Worm (Caenorhabditis elegans) whole organism, L4 larva: ENCODE data around the gene C17H12.12.

ENCODE experiments used
- D1046.2 ChIP-seq: fragments of 200-800 bp; sonication (Bioruptor generic); IDR thresholded peaks from 2 replicates; pipeline ENCODE4 v1.3.6; 2022; ENCODE audit warnings: missing genetic modification characterization, missing compliant biosample characterization
- F10B5.3 ChIP-seq: sonication (generic microtip); optimal IDR thresholded peaks from 2 replicates; lab custom pipeline; 2016; ENCODE audit warnings: mild to moderate bottlenecking, missing genetic modification characterization, missing compliant biosample characterization
- F37D6.2 ChIP-seq: sonication (generic microtip); optimal IDR thresholded peaks from 2 replicates; lab custom pipeline; 2016; ENCODE audit warnings: mild to moderate bottlenecking, missing genetic modification characterization, missing compliant biosample characterization
- F44E2.7 ChIP-seq: fragments of 200-800 bp; sonication (Bioruptor generic); IDR thresholded peaks from 2 replicates; pipeline ENCODE4 v2.1.2; 2022; ENCODE audit warnings: missing genetic modification characterization, missing compliant biosample characterization
- T20F7.1 ChIP-seq: fragments of 200-800 bp; sonication (Bioruptor generic); optimal IDR thresholded peaks from 2 replicates; lab custom pipeline; 2018; ENCODE audit warnings: mild to moderate bottlenecking, missing genetic modification characterization, missing compliant biosample characterization
- T26A8.4 ChIP-seq: fragments of 200-800 bp; sonication (Bioruptor generic); IDR thresholded peaks from 2 replicates; pipeline ENCODE4 v1.3.6; 2022; ENCODE audit warnings: missing genetic modification characterization, missing compliant biosample characterization
- Y105C5A.15 ChIP-seq: fragments of 200-800 bp; sonication (Bioruptor generic); IDR thresholded peaks from 2 replicates; pipeline ENCODE4 v1.3.6; 2022; ENCODE audit warnings: missing genetic modification characterization, missing compliant biosample characterization
- Y48G9A.11 ChIP-seq: fragments of 200-800 bp; sonication (Bioruptor generic); IDR thresholded peaks from 2 replicates; pipeline ENCODE4 v1.3.6; 2022; ENCODE audit warnings: missing genetic modification reagents, missing genetic modification characterization, missing compliant biosample characterization
- ceh-32 ChIP-seq: sonication (generic microtip); optimal IDR thresholded peaks from 2 replicates; lab custom pipeline; 2016; ENCODE audit warnings: mild to moderate bottlenecking, missing genetic modification characterization, missing compliant biosample characterization; ENCODE audit not compliant: poor library complexity
- ceh-44 ChIP-seq: fragments of 200-800 bp; sonication (Bioruptor generic); IDR thresholded peaks from 2 replicates; pipeline ENCODE4 v1.3.6; 2022; ENCODE audit warnings: missing genetic modification reagents, missing genetic modification characterization, missing compliant biosample characterization
- ceh-62 ChIP-seq: sonication (generic microtip); optimal IDR thresholded peaks from 2 replicates; lab custom pipeline; 2017; ENCODE audit warnings: missing biosample characterization, missing genetic modification characterization
- ces-1 ChIP-seq: fragments of 150-350 bp; sonication (generic microtip); optimal IDR thresholded peaks from 4 replicates; lab custom pipeline; 2014; ENCODE audit warnings: missing biosample characterization, missing genetic modification reagents, missing genetic modification characterization
- cey-2 ChIP-seq: sonication (generic microtip); optimal IDR thresholded peaks from 3 replicates; lab custom pipeline; 2017; ENCODE audit warnings: missing genetic modification characterization, mild to moderate bottlenecking, missing compliant biosample characterization, antibody characterized with exemption, borderline replicate concordance; ENCODE audit not compliant: insufficient read depth
- ctbp-1 ChIP-seq: fragments of 200-800 bp; sonication (Bioruptor generic); IDR thresholded peaks from 2 replicates; pipeline ENCODE4 v1.3.6; 2022; ENCODE audit warnings: missing genetic modification reagents, missing genetic modification characterization, missing compliant biosample characterization
- daf-16 ChIP-seq, 3 experiments: sonication (generic microtip); optimal IDR thresholded peaks; 2 replicates each; lab custom pipeline; 2016 to 2017; ENCODE audit warnings: missing genetic modification characterization in 3 of 3, missing genetic modification reagents in 3 of 3, mild to moderate bottlenecking in 2 of 3, missing compliant biosample characterization in 2 of 3, missing biosample characterization in 1 of 3, moderate library complexity in 1 of 3
- dmd-8 ChIP-seq: fragments of 200-800 bp; sonication (Bioruptor generic); IDR thresholded peaks from 2 replicates; pipeline ENCODE4 v1.3.6; 2022; ENCODE audit warnings: missing genetic modification characterization, missing compliant biosample characterization
- dmd-9 ChIP-seq: fragments of 200-800 bp; sonication (Bioruptor generic); IDR thresholded peaks from 2 replicates; pipeline ENCODE4 v1.3.6; 2022; ENCODE audit warnings: missing genetic modification reagents, missing genetic modification characterization, missing compliant biosample characterization
- dve-1 ChIP-seq: sonication (generic microtip); optimal IDR thresholded peaks from 2 replicates; lab custom pipeline; 2017; ENCODE audit warnings: antibody characterized with exemption, mild to moderate bottlenecking, missing genetic modification characterization, missing compliant biosample characterization; ENCODE audit not compliant: insufficient read depth
- egl-27 ChIP-seq: sonication (generic microtip); optimal IDR thresholded peaks from 3 replicates; lab custom pipeline; 2017; ENCODE audit warnings: missing biosample characterization, missing genetic modification reagents, missing genetic modification characterization
- egl-43 ChIP-seq: fragments of 200-800 bp; sonication (Bioruptor generic); IDR thresholded peaks from 2 replicates; pipeline ENCODE4 v1.3.6; 2022; ENCODE audit warnings: missing genetic modification reagents, missing genetic modification characterization, missing compliant biosample characterization
- hmg-1.1 ChIP-seq: fragments of 200-800 bp; sonication (Bioruptor generic); IDR thresholded peaks from 2 replicates; pipeline ENCODE4 v1.3.6; 2022; ENCODE audit warnings: missing genetic modification reagents, missing genetic modification characterization, missing compliant biosample characterization
- lin-38 ChIP-seq: fragments of 200-800 bp; sonication (Bioruptor generic); IDR thresholded peaks from 2 replicates; pipeline ENCODE4 v1.3.6; 2022; ENCODE audit warnings: missing genetic modification reagents, missing genetic modification characterization, missing compliant biosample characterization
- lir-3 ChIP-seq: sonication (generic microtip); optimal IDR thresholded peaks from 2 replicates; lab custom pipeline; 2016; ENCODE audit warnings: mild to moderate bottlenecking, missing genetic modification characterization, missing compliant biosample characterization
- madf-5 ChIP-seq, 2 experiments: fragments of 200-800 bp; sonication (Bioruptor generic); IDR thresholded peaks; 2 replicates each; pipeline ENCODE4 v1.3.6; 2022; ENCODE audit warnings: missing compliant biosample characterization in 2 of 2, missing genetic modification characterization in 2 of 2
- madf-9 ChIP-seq: fragments of 200-800 bp; sonication (Bioruptor generic); conservative IDR thresholded peaks from 2 replicates; pipeline ENCODE4 v1.3.6; 2022; ENCODE audit warnings: missing genetic modification reagents, missing genetic modification characterization, missing compliant biosample characterization
- mdl-1 ChIP-seq, 2 experiments: fragments of 150-350 bp in 1 of 2; sonication (generic microtip) in 1 of 2; optimal IDR thresholded peaks; 2 replicates each; lab custom pipeline; 2014 to 2017; ENCODE audit warnings: missing biosample characterization in 2 of 2, missing genetic modification characterization in 2 of 2
- mdt-29 ChIP-seq: fragments of 200-800 bp; sonication (Bioruptor generic); IDR thresholded peaks from 2 replicates; pipeline ENCODE4 v1.3.6; 2022; ENCODE audit warnings: missing genetic modification reagents, missing genetic modification characterization, missing compliant biosample characterization
- mep-1 ChIP-seq: fragments of 150-350 bp; sonication (generic microtip); optimal IDR thresholded peaks from 3 replicates; lab custom pipeline; 2014; ENCODE audit warnings: missing biosample characterization, missing genetic modification characterization
- mes-2 ChIP-seq: sonication (generic microtip); optimal IDR thresholded peaks from 2 replicates; lab custom pipeline; 2016; ENCODE audit warnings: missing genotype, mild to moderate bottlenecking, missing genetic modification characterization, missing compliant biosample characterization; ENCODE audit not compliant: poor library complexity, severe bottlenecking
- nhr-10 ChIP-seq: fragments of 150-350 bp; optimal IDR thresholded peaks from 2 replicates; lab custom pipeline; 2014; ENCODE audit warnings: missing biosample characterization, missing genetic modification characterization
- nhr-102 ChIP-seq: sonication (generic microtip); optimal IDR thresholded peaks from 2 replicates; lab custom pipeline; 2016; ENCODE audit warnings: mild to moderate bottlenecking, missing genetic modification characterization, moderate library complexity, missing compliant biosample characterization
- nhr-11 ChIP-seq: fragments of 150-350 bp; optimal IDR thresholded peaks from 2 replicates; lab custom pipeline; 2014; ENCODE audit warnings: missing biosample characterization, missing genetic modification characterization
- nhr-237 ChIP-seq: sonication (generic microtip); optimal IDR thresholded peaks from 2 replicates; lab custom pipeline; 2017; ENCODE audit warnings: missing biosample characterization, missing genetic modification characterization
- nhr-28 ChIP-seq: fragments of 150-350 bp; optimal IDR thresholded peaks from 2 replicates; lab custom pipeline; 2014; ENCODE audit warnings: missing biosample characterization, missing genetic modification characterization
- nhr-6 ChIP-seq: fragments of 150-350 bp; optimal IDR thresholded peaks from 2 replicates; lab custom pipeline; 2014; ENCODE audit warnings: missing biosample characterization, missing genetic modification characterization
- php-3 ChIP-seq: fragments of 200-800 bp; sonication (Bioruptor generic); IDR thresholded peaks from 2 replicates; pipeline ENCODE4 v1.3.6; 2022; ENCODE audit warnings: missing genetic modification reagents, missing genetic modification characterization, missing compliant biosample characterization
- pqm-1 ChIP-seq: sonication (generic microtip); optimal IDR thresholded peaks from 2 replicates; lab custom pipeline; 2017; ENCODE audit warnings: missing biosample characterization, missing genetic modification characterization
- saeg-2 ChIP-seq: fragments of 200-800 bp; sonication (Bioruptor generic); IDR thresholded peaks from 2 replicates; pipeline ENCODE4 v1.3.6; 2022; ENCODE audit warnings: missing genetic modification reagents, missing genetic modification characterization, missing compliant biosample characterization
- sdz-12 ChIP-seq: fragments of 200-800 bp; sonication (Bioruptor generic); optimal IDR thresholded peaks from 2 replicates; lab custom pipeline; 2018; ENCODE audit warnings: mild to moderate bottlenecking, missing genetic modification characterization, missing compliant biosample characterization
- set-16 ChIP-seq: fragments of 200-800 bp; sonication (Bioruptor generic); IDR thresholded peaks from 2 replicates; pipeline ENCODE4 v1.3.6; 2022; ENCODE audit warnings: missing genetic modification reagents, missing genetic modification characterization, missing compliant biosample characterization
- skn-1 ChIP-seq: fragments of 150-350 bp; optimal IDR thresholded peaks from 2 replicates; lab custom pipeline; 2014; ENCODE audit warnings: missing biosample characterization, missing genetic modification characterization
- snpc-4 ChIP-seq: fragments of 150-350 bp; optimal IDR thresholded peaks from 2 replicates; lab custom pipeline; 2014; ENCODE audit warnings: missing biosample characterization, missing genetic modification characterization
- spr-1 ChIP-seq: sonication (generic microtip); optimal IDR thresholded peaks from 2 replicates; lab custom pipeline; 2016; ENCODE audit warnings: mild to moderate bottlenecking, missing genetic modification characterization, missing compliant biosample characterization
- spr-3 ChIP-seq: fragments of 200-800 bp; sonication (Bioruptor generic); optimal IDR thresholded peaks from 2 replicates; lab custom pipeline; 2018; ENCODE audit warnings: mild to moderate bottlenecking, missing genetic modification characterization, missing compliant biosample characterization
- tag-97 ChIP-seq: fragments of 200-800 bp; sonication (Bioruptor generic); IDR thresholded peaks from 2 replicates; pipeline ENCODE4 v1.3.6; 2022; ENCODE audit warnings: missing genetic modification characterization, missing compliant biosample characterization
- tra-1 ChIP-seq: fragments of 200-800 bp; sonication (Bioruptor generic); IDR thresholded peaks from 2 replicates; pipeline ENCODE4 v1.3.6; 2022; ENCODE audit warnings: missing genetic modification reagents, missing genetic modification characterization, missing compliant biosample characterization
- unc-39 ChIP-seq: sonication (generic microtip); optimal IDR thresholded peaks from 2 replicates; lab custom pipeline; 2017; ENCODE audit warnings: missing biosample characterization, missing genetic modification characterization
- zfp-2 ChIP-seq: sonication (generic microtip); optimal IDR thresholded peaks from 2 replicates; lab custom pipeline; 2016; ENCODE audit warnings: mild to moderate bottlenecking, missing genetic modification characterization, missing compliant biosample characterization
- zip-11 ChIP-seq: fragments of 200-800 bp; sonication (Bioruptor generic); IDR thresholded peaks from 2 replicates; pipeline ENCODE4 v1.3.6; 2022; ENCODE audit warnings: missing genetic modification characterization, missing compliant biosample characterization

C17H12.12 gene

ce11 chrIV:6817554-6817953 lies 21.8 kb downstream of the C17H12.12 start, which contains the start of gene C17H12.5:
Gene C17H12.5, minus strand, starts transcription at chrIV:6817654.
- no peak for TF ChIP-seq F10B5.3
- TF ChIP-seq egl-27 (tag; lab: Kevin White, UChicago), result no peak
- no peak for TF ChIP-seq snpc-4 (tag; lab: Kevin White, UChicago)
- no peak for TF ChIP-seq mdl-1 (tag; optimal IDR thresholded peaks at IDR 0.05; lab: Kevin White, UChicago)
- no peak for TF ChIP-seq ceh-44 (GFP tag; lab: Robert Waterston, UW)
- no peak for TF ChIP-seq Y105C5A.15 (GFP tag; lab: Robert Waterston, UW)
- no peak for TF ChIP-seq nhr-11 (tag; lab: Kevin White, UChicago)
- no peak for TF ChIP-seq tra-1 (GFP tag; lab: Robert Waterston, UW)
- no peak for TF ChIP-seq dve-1 (tag; lab: Kevin White, UChicago)
- no peak for TF ChIP-seq dmd-8 (GFP tag; lab: Robert Waterston, UW)
- TF ChIP-seq nhr-10 (tag; lab: Kevin White, UChicago), result no peak
- no peak for TF ChIP-seq mdt-29 (GFP tag; lab: Robert Waterston, UW)
- TF ChIP-seq madf-5 (GFP tag; IDR thresholded peaks at IDR 0.05; lab: Robert Waterston, UW), result no peak
- no peak for TF ChIP-seq mes-2 (tag; lab: Kevin White, UChicago)
- no peak for TF ChIP-seq F44E2.7 (GFP tag; lab: Robert Waterston, UW)
- no peak for TF ChIP-seq ctbp-1 (GFP tag; lab: Robert Waterston, UW)
- no peak for TF ChIP-seq ces-1
- no peak for TF ChIP-seq nhr-6 (tag; lab: Kevin White, UChicago)
- no peak for TF ChIP-seq unc-39 (tag; lab: Kevin White, UChicago)
- no peak for TF ChIP-seq F37D6.2 (tag; lab: Kevin White, UChicago)

ce11 chrIV:6818369-6818768 lies 22.6 kb downstream of the C17H12.12 start, which contains the start of gene C17H12.8:
Gene C17H12.8, plus strand, starts transcription at chrIV:6818703.
- TF ChIP-seq madf-9 (GFP tag; lab: Robert Waterston, UW), result no peak
- TF ChIP-seq cey-2 (tag; lab: Kevin White, UChicago), result no peak
- no peak for TF ChIP-seq mdl-1 (tag; optimal IDR thresholded peaks at IDR 0.05; lab: Kevin White, UChicago)
- TF ChIP-seq D1046.2 (GFP tag; lab: Robert Waterston, UW), result no peak
- TF ChIP-seq skn-1 (tag; lab: Kevin White, UChicago), result no peak
- peak; percentile 74 for TF ChIP-seq dve-1 (tag; lab: Kevin White, UChicago)
- TF ChIP-seq zfp-2, result no peak
- no peak for TF ChIP-seq zip-11
- TF ChIP-seq mep-1 (tag; lab: Kevin White, UChicago), result no peak
- TF ChIP-seq lir-3 (tag; lab: Kevin White, UChicago), result no peak
- TF ChIP-seq T20F7.1, result no peak
- TF ChIP-seq pqm-1, result peak; percentile 55
- TF ChIP-seq nhr-237 (tag; lab: Kevin White, UChicago), result no peak
- TF ChIP-seq saeg-2 (GFP tag; lab: Robert Waterston, UW), result no peak
- TF ChIP-seq spr-3 (GFP tag; lab: Kevin White, UChicago), result no peak
- no peak for TF ChIP-seq set-16 (GFP tag; lab: Robert Waterston, UW)
- TF ChIP-seq egl-43, result no peak
- no peak for TF ChIP-seq Y48G9A.11
- TF ChIP-seq nhr-28 (tag; lab: Kevin White, UChicago), result peak; percentile 4
- TF ChIP-seq ceh-32 (tag; lab: Kevin White, UChicago), result no peak
- no peak for TF ChIP-seq nhr-11 (tag; lab: Kevin White, UChicago)
- no peak for TF ChIP-seq ceh-62 (tag; lab: Kevin White, UChicago)
- no peak for TF ChIP-seq sdz-12 (GFP tag; lab: Kevin White, UChicago)
- no peak for TF ChIP-seq lin-38
- no peak for TF ChIP-seq nhr-10 (tag; lab: Kevin White, UChicago)
- peak; percentile 54; the same call in 1 of the 2 replicates for TF ChIP-seq php-3 (GFP tag; lab: Robert Waterston, UW)
- TF ChIP-seq hmg-1.1 (GFP tag; lab: Robert Waterston, UW), result no peak
- TF ChIP-seq T26A8.4, result no peak
- no peak for TF ChIP-seq tag-97
- TF ChIP-seq spr-1 (tag; lab: Kevin White, UChicago), result no peak
- TF ChIP-seq F10B5.3, result no peak
- TF ChIP-seq daf-16 (GFP tag; optimal IDR thresholded peaks at IDR 0.05; lab: Kevin White, UChicago), result no peak
- peak; percentile 84 for TF ChIP-seq daf-16 (tag; optimal IDR thresholded peaks at IDR 0.05; lab: Kevin White, UChicago)
- no peak for TF ChIP-seq nhr-102 (tag; lab: Kevin White, UChicago)
- no peak for TF ChIP-seq dmd-9 (GFP tag; lab: Robert Waterston, UW)
- no peak for TF ChIP-seq Y105C5A.15 (GFP tag; lab: Robert Waterston, UW)
